Fruit fly (Drosophila melanogaster) Kc167 (cell line): Measurements from ENCODE around the gene CG32536.

Experiments used
- Myc ChIP-seq: fragments of >200 bp; optimal IDR thresholded peaks from 2 replicates; lab custom pipeline; 2017; ENCODE audit warnings: missing external identifiers
- Sin3A ChIP-seq: fragments of >200 bp; optimal IDR thresholded peaks from 2 replicates; lab custom pipeline; 2018; ENCODE audit warnings: missing external identifiers
- h ChIP-seq: fragments of >200 bp; optimal IDR thresholded peaks from 3 replicates; lab custom pipeline; 2018; ENCODE audit warnings: missing external identifiers
- insv ChIP-seq: fragments of >200 bp; optimal IDR thresholded peaks from 3 replicates; lab custom pipeline; 2018; ENCODE audit warnings: missing external identifiers
- psq ChIP-seq: fragments of >200 bp; optimal IDR thresholded peaks from 2 replicates; lab custom pipeline; 2017; ENCODE audit warnings: missing external identifiers
- ttk ChIP-seq: sonication (Bioruptor generic); optimal IDR thresholded peaks from 2 replicates; lab custom pipeline; 2017; ENCODE audit warnings: missing external identifiers

DNA sequence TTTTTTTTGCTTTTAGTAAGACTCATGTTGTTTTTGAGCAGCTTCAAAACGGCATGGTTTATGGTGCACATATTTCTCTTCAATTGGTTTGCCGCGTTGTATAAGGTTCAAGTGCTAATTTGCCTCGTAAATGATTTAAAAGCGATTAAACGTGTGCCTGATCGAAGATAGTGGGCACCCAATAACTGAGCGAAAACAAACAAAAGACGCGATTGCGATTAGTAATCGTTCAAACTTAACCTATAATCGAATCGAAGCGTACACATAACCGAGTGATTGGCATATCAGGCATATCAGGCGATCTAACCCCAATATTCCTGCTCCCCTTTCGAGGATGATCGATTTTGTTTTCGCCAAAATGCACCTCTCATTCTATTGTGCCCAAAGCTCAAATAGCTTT lies 17.3 kb upstream of the CG32536 start:
- TF ChIP-seq ttk (lab: Kevin White, UChicago): no peak
- no peak for TF ChIP-seq h (lab: Kevin White, UChicago)
- no peak for TF ChIP-seq insv (lab: Kevin White, UChicago)
- no peak for TF ChIP-seq psq (lab: Kevin White, UChicago)
- no peak for TF ChIP-seq Sin3A (lab: Kevin White, UChicago)
- TF ChIP-seq Myc (lab: Kevin White, UChicago): no peak
